Fruit fly (Drosophila melanogaster) whole organism, embryonic: ENCODE results near the gene CG7912.

Experiments
- Antp ChIP-seq: fragments of 200-800 bp; sonication (Bioruptor generic); optimal IDR thresholded peaks from 3 replicates; lab custom pipeline; 2016; ENCODE audit warnings: missing biosample characterization, missing genetic modification characterization
- CG10267 ChIP-seq: fragments of 200-800 bp; sonication (Bioruptor generic); optimal IDR thresholded peaks from 2 replicates; lab custom pipeline; 2018; ENCODE audit warnings: missing biosample characterization, mild to moderate bottlenecking, missing genetic modification characterization, moderate library complexity
- CG11247 ChIP-seq: fragments of 200-800 bp; sonication (Bioruptor generic); IDR thresholded peaks from 2 replicates; pipeline ENCODE4 v1.3.6; 2022; ENCODE audit warnings: missing biosample characterization, missing genetic modification characterization
- CG11696 ChIP-seq: fragments of 200-800 bp; sonication (Bioruptor generic); IDR thresholded peaks from 2 replicates; pipeline ENCODE4 v1.3.6; 2022; ENCODE audit warnings: missing biosample characterization, missing genetic modification characterization
- CG1233 ChIP-seq: fragments of 200-800 bp; sonication (Bioruptor generic); optimal IDR thresholded peaks from 4 replicates; lab custom pipeline; 2018; ENCODE audit warnings: missing biosample characterization, mild to moderate bottlenecking, missing genetic modification characterization
- CG12769 ChIP-seq: fragments of 200-800 bp; sonication (Bioruptor generic); optimal IDR thresholded peaks from 2 replicates; lab custom pipeline; 2019; ENCODE audit warnings: missing biosample characterization, mild to moderate bottlenecking, missing genetic modification characterization, moderate library complexity
- CG14441 ChIP-seq: fragments of 200-800 bp; sonication (Bioruptor generic); IDR thresholded peaks from 2 replicates; pipeline ENCODE4 v1.3.6; 2022; ENCODE audit warnings: missing biosample characterization, missing genetic modification characterization
- CG15696 ChIP-seq: fragments of 200-800 bp; sonication (Bioruptor generic); optimal IDR thresholded peaks from 2 replicates; lab custom pipeline; 2019; ENCODE audit warnings: missing biosample characterization, mild to moderate bottlenecking, missing genetic modification characterization, moderate library complexity
- CG17829 ChIP-seq: fragments of 200-800 bp; optimal IDR thresholded peaks from 2 replicates; lab custom pipeline; 2019; ENCODE audit warnings: missing biosample characterization, mild to moderate bottlenecking, missing genetic modification characterization, moderate library complexity
- CG18011 ChIP-seq: fragments of 200-800 bp; sonication (Bioruptor generic); optimal IDR thresholded peaks from 2 replicates; lab custom pipeline; 2017; ENCODE audit warnings: missing biosample characterization, missing genetic modification characterization, mild to moderate bottlenecking, moderate library complexity, missing genotype
- CG2116 ChIP-seq: fragments of 200-800 bp; sonication (Bioruptor generic); optimal IDR thresholded peaks from 3 replicates; lab custom pipeline; 2018; ENCODE audit warnings: missing biosample characterization, mild to moderate bottlenecking, missing genetic modification characterization
- CG2120 ChIP-seq: fragments of 200-800 bp; sonication (Bioruptor generic); optimal IDR thresholded peaks from 3 replicates; lab custom pipeline; 2016; ENCODE audit warnings: missing biosample characterization, missing genetic modification characterization
- CG2199 ChIP-seq: fragments of 200-800 bp; sonication (Bioruptor generic); IDR thresholded peaks from 3 replicates; pipeline ENCODE4 v1.3.6; 2022; ENCODE audit warnings: missing biosample characterization, missing genetic modification characterization
- CG2678 ChIP-seq: fragments of 200-800 bp; sonication (Bioruptor generic); optimal IDR thresholded peaks from 3 replicates; lab custom pipeline; 2019; ENCODE audit warnings: missing biosample characterization, mild to moderate bottlenecking, missing genetic modification characterization, moderate library complexity
- CG32767 ChIP-seq: fragments of 200-800 bp; sonication (Bioruptor generic); IDR thresholded peaks from 2 replicates; pipeline ENCODE4 v1.3.6; 2022; ENCODE audit warnings: missing biosample characterization, missing genetic modification characterization
- CG4404 ChIP-seq: fragments of 200-800 bp; sonication (Bioruptor generic); IDR thresholded peaks from 2 replicates; pipeline ENCODE4 v1.3.6; 2022; ENCODE audit warnings: missing biosample characterization, missing genetic modification characterization
- CG5180 ChIP-seq: fragments of 200-800 bp; sonication (Bioruptor generic); optimal IDR thresholded peaks from 3 replicates; lab custom pipeline; 2017; ENCODE audit warnings: missing biosample characterization, missing genetic modification characterization, mild to moderate bottlenecking, moderate library complexity, missing genetic modification reagents
- CG6791 ChIP-seq: fragments of 200-800 bp; sonication (Bioruptor generic); IDR thresholded peaks from 3 replicates; pipeline ENCODE4 v1.3.6; 2022; ENCODE audit warnings: missing biosample characterization, missing genetic modification characterization; ENCODE audit not compliant: partially characterized antibody
- CoRest ChIP-seq: fragments of 200-800 bp; sonication (Bioruptor generic); optimal IDR thresholded peaks from 3 replicates; lab custom pipeline; 2018; ENCODE audit warnings: missing biosample characterization, mild to moderate bottlenecking, missing genetic modification characterization, moderate library complexity
- Dad ChIP-seq: fragments of 200-800 bp; sonication (Bioruptor generic); optimal IDR thresholded peaks from 3 replicates; lab custom pipeline; 2016; ENCODE audit warnings: missing biosample characterization, missing genetic modification characterization
- Deaf1 ChIP-seq: fragments of 200-800 bp; optimal IDR thresholded peaks from 3 replicates; lab custom pipeline; 2019; ENCODE audit warnings: missing biosample characterization, mild to moderate bottlenecking, missing genetic modification characterization, moderate library complexity
- Dip2 ChIP-seq: fragments of 200-800 bp; sonication (Bioruptor generic); IDR thresholded peaks from 2 replicates; pipeline ENCODE4 v1.3.6; 2022; ENCODE audit warnings: missing biosample characterization, missing genetic modification characterization
- H2.0 ChIP-seq: fragments of 200-800 bp; sonication (Bioruptor generic); IDR thresholded peaks from 2 replicates; pipeline ENCODE4 v1.3.6; 2022; ENCODE audit warnings: missing biosample characterization, missing genetic modification characterization
- Hey ChIP-seq: fragments of 200-800 bp; sonication (Bioruptor generic); optimal IDR thresholded peaks from 3 replicates; lab custom pipeline; 2018; ENCODE audit warnings: missing biosample characterization, mild to moderate bottlenecking, missing genetic modification characterization
- Nf-YB ChIP-seq: fragments of 200-800 bp; sonication (Bioruptor generic); optimal IDR thresholded peaks from 3 replicates; lab custom pipeline; 2019; ENCODE audit warnings: missing biosample characterization, mild to moderate bottlenecking, missing genetic modification characterization, moderate library complexity
- Opbp ChIP-seq: fragments of 200-800 bp; sonication (Bioruptor generic); IDR thresholded peaks from 3 replicates; pipeline ENCODE4 v1.3.6; 2022; ENCODE audit warnings: missing biosample characterization, missing genetic modification characterization; ENCODE audit not compliant: partially characterized antibody
- Pdp1 ChIP-seq, 2 experiments: fragments of 200-800 bp; sonication (Bioruptor generic); optimal IDR thresholded peaks; 3 replicates each; lab custom pipeline; 2016; ENCODE audit warnings: missing biosample characterization in 2 of 2, missing genetic modification characterization in 2 of 2, mild to moderate bottlenecking in 1 of 2, moderate library complexity in 1 of 2
- Ptx1 ChIP-seq: fragments of 200-800 bp; sonication (Bioruptor generic); IDR thresholded peaks from 2 replicates; pipeline ENCODE4 v1.3.6; 2022; ENCODE audit warnings: missing biosample characterization, missing genetic modification characterization
- Ravus ChIP-seq: fragments of 200-800 bp; sonication (Bioruptor generic); IDR thresholded peaks from 2 replicates; pipeline ENCODE4 v1.3.6; 2022; ENCODE audit warnings: missing biosample characterization, missing genetic modification characterization
- Rfx ChIP-seq: fragments of 200-800 bp; sonication (Bioruptor generic); IDR thresholded peaks from 2 replicates; pipeline ENCODE4 v1.3.6; 2022; ENCODE audit warnings: missing biosample characterization, missing genetic modification characterization
- Six4 ChIP-seq: fragments of 200-800 bp; sonication (Bioruptor generic); optimal IDR thresholded peaks from 2 replicates; lab custom pipeline; 2016; ENCODE audit warnings: missing biosample characterization, missing genetic modification characterization
- ab ChIP-seq: fragments of 200-800 bp; sonication (Bioruptor generic); optimal IDR thresholded peaks from 2 replicates; lab custom pipeline; 2016; ENCODE audit warnings: missing biosample characterization, missing genetic modification characterization
- bigmax ChIP-seq: fragments of 200-800 bp; sonication (Bioruptor generic); optimal IDR thresholded peaks from 2 replicates; lab custom pipeline; 2018; ENCODE audit warnings: missing biosample characterization, mild to moderate bottlenecking, missing genetic modification characterization
- crc ChIP-seq: fragments of 200-800 bp; sonication (Bioruptor generic); optimal IDR thresholded peaks from 2 replicates; lab custom pipeline; 2016; ENCODE audit warnings: missing biosample characterization, missing genetic modification characterization
- dpn ChIP-seq, 2 experiments: fragments of 200-800 bp; sonication (Bioruptor generic); optimal IDR thresholded peaks; 3 replicates each; lab custom pipeline; 2016; ENCODE audit warnings: missing biosample characterization in 2 of 2, missing genetic modification characterization in 2 of 2
- dysf ChIP-seq: fragments of 200-800 bp; sonication (Bioruptor generic); IDR thresholded peaks from 3 replicates; pipeline ENCODE4 v1.3.6; 2022; ENCODE audit warnings: missing biosample characterization, missing genetic modification characterization
- fd102C ChIP-seq: fragments of 200-800 bp; sonication (Bioruptor generic); optimal IDR thresholded peaks from 2 replicates; lab custom pipeline; 2018; ENCODE audit warnings: missing biosample characterization, mild to moderate bottlenecking, missing genetic modification characterization, moderate library complexity
- fd3F ChIP-seq: fragments of 200-800 bp; sonication (Bioruptor generic); optimal IDR thresholded peaks from 2 replicates; lab custom pipeline; 2018; ENCODE audit warnings: missing biosample characterization, mild to moderate bottlenecking, missing genetic modification characterization, moderate library complexity
- ftz-f1 ChIP-seq: fragments of 200-800 bp; sonication (Bioruptor generic); optimal IDR thresholded peaks from 2 replicates; lab custom pipeline; 2016; ENCODE audit warnings: missing biosample characterization, missing genetic modification characterization
- hb ChIP-seq: fragments of 200-800 bp; sonication (Bioruptor generic); IDR thresholded peaks from 3 replicates; pipeline ENCODE4 v1.3.6; 2022; ENCODE audit warnings: missing biosample characterization, missing genetic modification characterization; ENCODE audit not compliant: partially characterized antibody
- lilli ChIP-seq: fragments of 200-800 bp; sonication (Bioruptor generic); optimal IDR thresholded peaks from 3 replicates; lab custom pipeline; 2016; ENCODE audit warnings: missing biosample characterization, missing genetic modification characterization
- mld ChIP-seq: fragments of 200-800 bp; sonication (Bioruptor generic); IDR thresholded peaks from 3 replicates; pipeline ENCODE4 v1.3.6; 2022; ENCODE audit warnings: missing biosample characterization, missing genetic modification characterization; ENCODE audit not compliant: partially characterized antibody
- nerfin-2 ChIP-seq: fragments of 200-800 bp; sonication (Bioruptor generic); IDR thresholded peaks from 2 replicates; pipeline ENCODE4 v1.3.6; 2022; ENCODE audit warnings: missing biosample characterization, missing genetic modification characterization; ENCODE audit not compliant: partially characterized antibody
- psq ChIP-seq: fragments of 200-800 bp; sonication (Bioruptor generic); optimal IDR thresholded peaks from 2 replicates; lab custom pipeline; 2017; ENCODE audit warnings: missing biosample characterization, missing genetic modification characterization
- schlank ChIP-seq: fragments of 200-800 bp; sonication (Bioruptor generic); optimal IDR thresholded peaks from 2 replicates; lab custom pipeline; 2018; ENCODE audit warnings: missing biosample characterization, mild to moderate bottlenecking, missing genetic modification characterization
- seq ChIP-seq: fragments of 200-800 bp; sonication (Bioruptor generic); IDR thresholded peaks from 2 replicates; pipeline ENCODE4 v1.3.6; 2022; ENCODE audit warnings: missing biosample characterization, missing genetic modification characterization
- slou ChIP-seq: fragments of 200-800 bp; sonication (Bioruptor generic); optimal IDR thresholded peaks from 3 replicates; lab custom pipeline; 2016; ENCODE audit warnings: missing biosample characterization, missing genetic modification characterization
- so ChIP-seq: fragments of 200-800 bp; sonication (Bioruptor generic); IDR thresholded peaks from 3 replicates; pipeline ENCODE4 v1.3.6; 2022; ENCODE audit warnings: missing biosample characterization, missing genetic modification characterization
- tna ChIP-seq: fragments of 200-800 bp; sonication (Bioruptor generic); IDR thresholded peaks from 2 replicates; pipeline ENCODE4 v1.3.6; 2022; ENCODE audit warnings: missing biosample characterization, missing genetic modification characterization; ENCODE audit not compliant: partially characterized antibody
- tup ChIP-seq: fragments of 200-800 bp; sonication (Bioruptor generic); optimal IDR thresholded peaks from 2 replicates; lab custom pipeline; 2016; ENCODE audit warnings: missing biosample characterization, mild to moderate bottlenecking, missing genetic modification characterization, moderate library complexity

CG7912 gene

DNA sequence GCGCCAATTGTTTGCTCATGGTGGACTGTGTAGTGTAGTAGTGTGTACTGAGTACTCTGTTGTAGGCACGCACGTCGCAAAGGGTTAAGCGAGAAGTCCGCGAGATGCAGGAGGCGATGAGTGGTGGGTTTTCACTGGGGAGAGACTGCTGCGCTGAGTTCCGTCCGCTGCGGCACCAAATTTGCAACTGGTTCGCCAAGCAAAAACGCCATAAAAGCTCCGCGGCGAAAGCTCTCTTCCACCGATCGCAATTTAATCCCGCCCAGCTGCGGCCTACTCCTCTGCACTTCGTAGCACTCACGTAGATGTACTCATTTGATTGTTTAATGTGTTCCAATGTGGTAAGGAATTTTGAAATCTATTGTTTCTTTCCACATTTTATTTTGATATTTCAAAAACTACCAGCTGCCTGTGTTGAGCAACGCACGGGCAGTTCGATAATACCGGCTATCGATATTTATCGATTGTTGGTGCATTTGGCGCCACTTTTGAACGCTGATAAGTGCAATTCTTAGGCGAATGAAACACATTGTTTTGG lies 6.1 kb upstream of the CG7912 start, which contains the start of gene CG7920 (continued):
- no peak for TF ChIP-seq CG5180 (GFP tag; lab: Kevin White, UChicago)
- no peak for TF ChIP-seq CG18011 (GFP tag; lab: Kevin White, UChicago)
- no peak for TF ChIP-seq Dad
- no peak for TF ChIP-seq CG15696 (tag; lab: Kevin White, UChicago)
- TF ChIP-seq crc (GFP tag; lab: Kevin White, UChicago): no peak
- TF ChIP-seq seq (GFP tag; lab: Robert Waterston, UW): no peak
- no peak; the same call in 1 of the 2 replicates for TF ChIP-seq tna
- TF ChIP-seq Antp (GFP tag; lab: Kevin White, UChicago): no peak
- TF ChIP-seq dpn (GFP tag; optimal IDR thresholded peaks at IDR 0.05; lab: Kevin White, UChicago): peak; percentile 3 to 29
- TF ChIP-seq Nf-YB (GFP tag; lab: Kevin White, UChicago): no peak
- TF ChIP-seq bigmax (GFP tag; lab: Kevin White, UChicago): no peak
- no peak for TF ChIP-seq Rfx (GFP tag; lab: Robert Waterston, UW)
- peak; percentile 52 for TF ChIP-seq CG12769 (tag; lab: Kevin White, UChicago)
- no peak for TF ChIP-seq CG2199 (GFP tag; lab: Robert Waterston, UW)
- no peak for TF ChIP-seq Hey (tag; lab: Kevin White, UChicago)
- TF ChIP-seq ftz-f1 (GFP tag; lab: Kevin White, UChicago): no peak
- TF ChIP-seq CoRest (tag; lab: Kevin White, UChicago): peak; percentile 34
- no peak for TF ChIP-seq psq (GFP tag; lab: Kevin White, UChicago)
- TF ChIP-seq H2.0 (GFP tag; lab: Robert Waterston, UW): no peak
- 0 out of 2 replicates have a peak, but pooled peaks have one; percentile 6 for TF ChIP-seq CG11247
- peak; percentile 75 for TF ChIP-seq Opbp (GFP tag; lab: Robert Waterston, UW)
- no peak for TF ChIP-seq fd3F (GFP tag; lab: Kevin White, UChicago)
- TF ChIP-seq so: no peak
- TF ChIP-seq CG1233 (GFP tag; lab: Kevin White, UChicago): no peak
- 0 out of 2 replicates have a peak, but pooled peaks have one; percentile 8 for TF ChIP-seq Ptx1 (GFP tag; lab: Robert Waterston, UW)
- TF ChIP-seq Deaf1 (tag; lab: Kevin White, UChicago): peak; percentile 27
- peak; percentile 13; the same call in 1 of the 3 replicates for TF ChIP-seq mld (GFP tag; lab: Robert Waterston, UW)
- TF ChIP-seq CG2120: peak; percentile 54
- TF ChIP-seq dysf: no peak; the same call in 2 of the 3 replicates
- TF ChIP-seq fd102C (GFP tag; lab: Kevin White, UChicago): no peak
- peak; percentile 55 for TF ChIP-seq nerfin-2 (GFP tag; lab: Robert Waterston, UW)
- TF ChIP-seq CG14441 (GFP tag; lab: Robert Waterston, UW): no peak
- TF ChIP-seq CG6791 (GFP tag; lab: Robert Waterston, UW): peak; percentile 73
- no peak for TF ChIP-seq schlank
- TF ChIP-seq CG11696 (GFP tag; lab: Robert Waterston, UW): no peak
- TF ChIP-seq CG4404 (GFP tag; lab: Robert Waterston, UW): no peak
- TF ChIP-seq Dip2 (GFP tag; lab: Robert Waterston, UW): no peak
- TF ChIP-seq Pdp1 (GFP tag; optimal IDR thresholded peaks at IDR 0.05; lab: Kevin White, UChicago): peak in 1 of 2 experiments; percentile 10
- peak; percentile 65; the same call in 1 of the 3 replicates for TF ChIP-seq hb (GFP tag; lab: Robert Waterston, UW)
- TF ChIP-seq slou (GFP tag; lab: Kevin White, UChicago): no peak
- peak; percentile 75 for TF ChIP-seq CG2116 (GFP tag; lab: Kevin White, UChicago)
- no peak for TF ChIP-seq Ravus (GFP tag; lab: Robert Waterston, UW)
- TF ChIP-seq CG2678: peak; percentile 10
- no peak for TF ChIP-seq CG32767
- TF ChIP-seq lilli: peak; percentile 22
- TF ChIP-seq CG17829 (tag; lab: Kevin White, UChicago): peak; percentile 41
- no peak for TF ChIP-seq Six4 (GFP tag; lab: Kevin White, UChicago)
- no peak for TF ChIP-seq tup (GFP tag; lab: Kevin White, UChicago)
- TF ChIP-seq CG10267: peak; percentile 98
- no peak for TF ChIP-seq ab (GFP tag; lab: Kevin White, UChicago)
